Fruit fly (Drosophila melanogaster) whole organism, prepupa: ENCODE data around the gene CG12355.
A peak's percentile ranks its signal among the peaks of the same experiment; 100 is the strongest.

ENCODE experiments used
- CG11294 ChIP-seq: fragments of 200-800 bp; sonication (Bioruptor generic); IDR thresholded peaks from 2 replicates; pipeline ENCODE4 v1.3.6; 2022; ENCODE audit warnings: missing biosample characterization, missing genetic modification characterization
- CG15336 ChIP-seq: fragments of 200-800 bp; sonication (Bioruptor generic); IDR thresholded peaks from 2 replicates; pipeline ENCODE4 v1.3.6; 2022; ENCODE audit warnings: missing biosample characterization, missing genetic modification characterization
- CG3032 ChIP-seq: fragments of 200-800 bp; optimal IDR thresholded peaks from 2 replicates; lab custom pipeline; 2019; ENCODE audit warnings: missing biosample characterization, mild to moderate bottlenecking, missing genetic modification characterization, moderate library complexity
- CG32006 ChIP-seq: fragments of 200-800 bp; sonication (Bioruptor generic); optimal IDR thresholded peaks from 3 replicates; lab custom pipeline; 2017; ENCODE audit warnings: missing biosample characterization, mild to moderate bottlenecking, missing genetic modification characterization
- CG4318 ChIP-seq: fragments of 200-800 bp; sonication (Bioruptor generic); optimal IDR thresholded peaks from 3 replicates; lab custom pipeline; 2017; ENCODE audit warnings: missing biosample characterization, mild to moderate bottlenecking, missing genetic modification characterization
- CG6163 ChIP-seq: fragments of 200-800 bp; sonication (Bioruptor generic); IDR thresholded peaks from 3 replicates; pipeline ENCODE4 v1.3.6; 2022; ENCODE audit warnings: missing biosample characterization, missing genetic modification characterization
- CG6808 ChIP-seq: fragments of 200-800 bp; sonication (Bioruptor generic); optimal IDR thresholded peaks from 3 replicates; lab custom pipeline; 2017; ENCODE audit warnings: missing biosample characterization, missing genetic modification characterization, mild to moderate bottlenecking, moderate library complexity, missing genetic modification reagents
- CG7368 ChIP-seq: fragments of 200-800 bp; sonication (Bioruptor generic); optimal IDR thresholded peaks from 3 replicates; lab custom pipeline; 2016; ENCODE audit warnings: missing biosample characterization, missing genetic modification characterization
- Eip78C ChIP-seq: fragments of 200-800 bp; sonication (Bioruptor generic); peaks from one replicate; lab custom pipeline; 2016; ENCODE audit warnings: missing biosample characterization, missing genetic modification characterization
- Ets21C ChIP-seq: fragments of 200-800 bp; sonication (Bioruptor generic); optimal IDR thresholded peaks from 3 replicates; lab custom pipeline; 2016; ENCODE audit warnings: missing biosample characterization, missing genetic modification characterization
- Gug ChIP-seq: fragments of 200-800 bp; sonication (Bioruptor generic); IDR thresholded peaks from 2 replicates; pipeline ENCODE4 v1.3.6; 2022; ENCODE audit warnings: missing biosample characterization, missing genetic modification characterization
- Met ChIP-seq: fragments of 200-800 bp; sonication (Bioruptor generic); optimal IDR thresholded peaks from 3 replicates; lab custom pipeline; 2016; ENCODE audit warnings: missing biosample characterization, missing genetic modification characterization
- Sox102F ChIP-seq: fragments of 200-800 bp; sonication (Bioruptor generic); optimal IDR thresholded peaks from 2 replicates; lab custom pipeline; 2016; ENCODE audit warnings: missing biosample characterization, mild to moderate bottlenecking, missing genetic modification characterization
- achi ChIP-seq: fragments of 200-800 bp; sonication (Bioruptor generic); optimal IDR thresholded peaks from 3 replicates; lab custom pipeline; 2016; ENCODE audit warnings: missing biosample characterization, missing genetic modification characterization
- dsx ChIP-seq: fragments of 200-800 bp; optimal IDR thresholded peaks from 3 replicates; lab custom pipeline; 2019; ENCODE audit warnings: missing biosample characterization, mild to moderate bottlenecking, missing genetic modification characterization, moderate library complexity; ENCODE audit not compliant: poor library complexity, severe bottlenecking
- esn ChIP-seq: fragments of 200-800 bp; sonication (Bioruptor generic); optimal IDR thresholded peaks from 2 replicates; lab custom pipeline; 2016; ENCODE audit warnings: missing biosample characterization, mild to moderate bottlenecking, missing genetic modification characterization, moderate library complexity
- fd59A ChIP-seq: fragments of 200-800 bp; sonication (Bioruptor generic); optimal IDR thresholded peaks from 2 replicates; lab custom pipeline; 2017; ENCODE audit warnings: missing biosample characterization, mild to moderate bottlenecking, missing genetic modification characterization, missing genetic modification reagents
- fd85E ChIP-seq: fragments of 200-800 bp; sonication (Bioruptor generic); optimal IDR thresholded peaks from 3 replicates; lab custom pipeline; 2016; ENCODE audit warnings: missing biosample characterization, missing genetic modification characterization
- fkh ChIP-seq: fragments of 200-800 bp; sonication (Bioruptor generic); optimal IDR thresholded peaks from 3 replicates; lab custom pipeline; 2017; ENCODE audit warnings: missing biosample characterization, mild to moderate bottlenecking, missing genetic modification characterization, moderate library complexity
- lz ChIP-seq: fragments of 200-800 bp; sonication (Bioruptor generic); optimal IDR thresholded peaks from 3 replicates; lab custom pipeline; 2016; ENCODE audit warnings: missing biosample characterization, missing genetic modification characterization
- pdm3 ChIP-seq: fragments of 200-800 bp; sonication (Bioruptor generic); optimal IDR thresholded peaks from 3 replicates; lab custom pipeline; 2016; ENCODE audit warnings: missing biosample characterization, missing genetic modification characterization
- topi ChIP-seq: fragments of 200-800 bp; sonication (Bioruptor generic); optimal IDR thresholded peaks from 3 replicates; lab custom pipeline; 2016; ENCODE audit warnings: missing biosample characterization, missing genetic modification characterization
- vri ChIP-seq: fragments of 200-800 bp; sonication (Bioruptor generic); optimal IDR thresholded peaks from 3 replicates; lab custom pipeline; 2016; ENCODE audit warnings: missing biosample characterization, mild to moderate bottlenecking, missing genetic modification characterization

The CG12355 gene

DNA sequence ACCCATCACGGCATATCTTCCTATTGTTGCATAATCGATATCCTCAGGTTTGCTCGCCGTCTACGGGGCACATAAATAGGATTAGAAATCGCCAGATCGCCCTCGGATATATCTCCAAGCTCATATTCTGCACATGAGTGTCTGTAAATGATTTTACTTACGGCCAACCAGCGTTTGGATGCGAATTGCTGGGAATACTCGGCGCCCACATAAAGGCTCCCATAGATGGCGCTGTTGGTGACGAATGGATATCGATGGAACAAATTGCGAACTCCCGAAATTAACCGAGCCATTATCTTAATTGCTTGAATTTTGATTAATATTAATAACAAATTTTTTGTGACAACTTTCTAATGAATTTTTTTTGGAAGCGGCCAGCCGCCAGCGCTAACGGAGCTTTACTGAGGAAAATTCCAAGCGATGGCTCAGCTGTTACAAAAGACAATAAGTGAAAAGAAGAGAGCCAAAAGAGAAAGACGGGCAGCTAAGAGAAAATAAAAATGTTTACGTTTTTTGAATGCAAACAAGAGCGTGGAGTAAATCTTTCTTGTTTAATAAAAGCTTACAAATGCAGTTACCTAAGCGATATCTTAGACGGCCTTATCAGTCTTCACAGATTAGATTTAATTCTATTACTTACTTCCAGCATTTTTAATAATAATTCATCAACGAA, 614 bp downstream of the CG12355 start:
- no peak for TF ChIP-seq CG4318 (GFP tag; lab: Kevin White, UChicago)
- no peak for TF ChIP-seq CG6163 (GFP tag; lab: Robert Waterston, UW)
- no peak for TF ChIP-seq fd59A (GFP tag; lab: Kevin White, UChicago)
- TF ChIP-seq topi (GFP tag; lab: Kevin White, UChicago) = no peak
- no peak for TF ChIP-seq Gug (GFP tag; lab: Robert Waterston, UW)
- no peak for TF ChIP-seq CG7368 (GFP tag; lab: Kevin White, UChicago)
- TF ChIP-seq achi (GFP tag; lab: Kevin White, UChicago) = no peak
- peak; percentile 25 for TF ChIP-seq Eip78C (GFP tag; lab: Kevin White, UChicago)
- TF ChIP-seq fd85E (GFP tag; lab: Kevin White, UChicago) = no peak
- TF ChIP-seq CG11294 (GFP tag; lab: Robert Waterston, UW) = no peak
- no peak for TF ChIP-seq CG3032 (tag; lab: Kevin White, UChicago)
- TF ChIP-seq CG6808 (GFP tag; lab: Kevin White, UChicago) = no peak
- no peak for TF ChIP-seq dsx (GFP tag; lab: Kevin White, UChicago)
- peak; percentile 13 for TF ChIP-seq vri (GFP tag; lab: Kevin White, UChicago)
- TF ChIP-seq CG15336 = no peak
- TF ChIP-seq fkh (GFP tag; lab: Kevin White, UChicago) = peak; percentile 6

DNA sequence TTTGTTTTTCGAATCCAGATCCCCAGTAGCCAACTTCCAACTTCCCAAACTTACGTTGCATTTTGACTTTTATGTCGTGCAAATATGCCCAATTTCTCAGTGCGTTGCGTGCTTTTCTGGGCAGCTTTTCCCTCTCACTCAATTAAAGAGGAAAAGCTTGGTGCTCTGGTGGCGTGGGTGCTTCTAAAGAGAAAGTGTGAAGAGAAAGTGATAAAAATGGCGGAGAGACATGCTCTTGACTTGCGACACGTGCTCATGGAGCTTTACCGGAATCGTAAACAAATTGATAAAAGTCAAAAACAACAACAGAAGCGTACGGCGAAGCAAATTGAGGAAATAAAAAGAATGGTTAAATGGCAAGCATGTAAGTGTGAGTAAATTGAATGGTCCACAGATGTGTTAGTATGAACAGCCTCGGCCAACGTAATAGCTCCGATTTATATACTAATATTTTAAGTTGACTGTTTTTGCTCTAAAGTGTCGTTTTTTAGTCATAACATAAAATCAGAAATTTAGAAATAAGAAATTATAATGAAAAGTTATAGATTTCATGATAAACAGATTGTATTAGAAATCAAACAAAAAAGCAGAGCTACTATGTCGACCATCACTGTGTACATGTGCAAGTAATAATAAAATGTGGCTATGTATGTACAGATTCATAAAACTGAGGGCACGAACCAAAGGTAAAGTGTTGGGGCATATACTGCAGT, 1.3 kb downstream of the CG12355 start:
- TF ChIP-seq CG11294 (GFP tag; lab: Robert Waterston, UW) (no peak), CG32006 (GFP tag; lab: Kevin White, UChicago) (peak; percentile 9), Ets21C (GFP tag; lab: Kevin White, UChicago) (no peak), fkh (GFP tag; lab: Kevin White, UChicago) (peak; percentile 14)
- TF ChIP-seq, all 60 proteins: peak for 2

DNA sequence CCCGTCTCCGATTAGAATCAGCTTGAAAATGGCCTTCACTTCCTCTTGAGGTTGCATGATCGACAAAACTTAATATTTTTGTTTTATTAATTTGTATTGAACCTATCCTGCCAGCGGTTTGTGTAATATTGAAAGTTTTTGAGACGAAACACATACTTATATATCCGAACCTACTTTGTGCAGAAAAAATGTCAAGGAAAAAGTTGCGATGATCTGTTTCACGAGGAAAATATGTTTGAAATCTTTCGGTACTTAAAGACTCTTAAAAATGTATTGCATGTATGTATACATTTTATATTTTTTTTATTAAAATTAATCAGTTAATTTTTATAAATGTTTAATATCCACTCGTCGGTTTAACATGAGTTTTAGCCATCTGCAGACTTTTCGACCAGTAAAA, 10.0 kb downstream of the CG12355 start, which contains the start of gene Ran-like:
Gene Ran-like (minus strand): TSS at position 101 of the 400 bp plus-strand sequence.
- no peak for TF ChIP-seq pdm3
- no peak for TF ChIP-seq lz (GFP tag; lab: Kevin White, UChicago)
- no peak for TF ChIP-seq Met (GFP tag; lab: Kevin White, UChicago)

DNA sequence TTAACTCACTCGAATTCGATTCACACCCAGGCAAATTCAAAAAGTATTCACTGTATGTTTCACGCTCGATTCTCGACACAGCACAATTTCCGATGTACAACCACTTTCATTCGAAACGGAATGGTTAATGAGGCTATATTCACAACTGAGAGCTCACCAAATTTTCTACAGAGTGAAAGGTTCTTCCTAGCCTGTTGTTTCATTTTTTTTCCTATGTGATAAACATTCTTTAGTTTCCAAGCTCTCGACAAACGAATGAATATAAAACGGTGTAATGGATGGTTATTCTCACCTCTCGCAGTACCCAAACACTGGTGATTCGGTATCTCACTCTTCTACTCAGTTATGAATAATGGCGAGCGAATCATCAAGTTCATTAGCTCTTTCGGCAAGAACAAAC, 21.3 kb downstream of the CG12355 start, which contains the start of gene cocoon:
Gene cocoon (minus strand): TSS at position 101 of the 400 bp plus-strand sequence.
- TF ChIP-seq CG32006 (GFP tag; lab: Kevin White, UChicago) (no peak), esn (no peak), Sox102F (GFP tag; lab: Kevin White, UChicago) (no peak)
